Fruit fly (Drosophila melanogaster) whole organism: ENCODE results near the gene CG32718.

ENCODE experiments used
- Dll ChIP-seq: fragments of >200 bp; optimal IDR thresholded peaks from 2 replicates; lab custom pipeline; 2017
- pan ChIP-seq: fragments of >200 bp; optimal IDR thresholded peaks from 2 replicates; lab custom pipeline; 2017
- usp ChIP-seq: fragments of >200 bp; optimal IDR thresholded peaks from 2 replicates; lab custom pipeline; 2017; ENCODE audit warnings: missing biosample characterization, missing genetic modification characterization, mixed read lengths

DNA sequence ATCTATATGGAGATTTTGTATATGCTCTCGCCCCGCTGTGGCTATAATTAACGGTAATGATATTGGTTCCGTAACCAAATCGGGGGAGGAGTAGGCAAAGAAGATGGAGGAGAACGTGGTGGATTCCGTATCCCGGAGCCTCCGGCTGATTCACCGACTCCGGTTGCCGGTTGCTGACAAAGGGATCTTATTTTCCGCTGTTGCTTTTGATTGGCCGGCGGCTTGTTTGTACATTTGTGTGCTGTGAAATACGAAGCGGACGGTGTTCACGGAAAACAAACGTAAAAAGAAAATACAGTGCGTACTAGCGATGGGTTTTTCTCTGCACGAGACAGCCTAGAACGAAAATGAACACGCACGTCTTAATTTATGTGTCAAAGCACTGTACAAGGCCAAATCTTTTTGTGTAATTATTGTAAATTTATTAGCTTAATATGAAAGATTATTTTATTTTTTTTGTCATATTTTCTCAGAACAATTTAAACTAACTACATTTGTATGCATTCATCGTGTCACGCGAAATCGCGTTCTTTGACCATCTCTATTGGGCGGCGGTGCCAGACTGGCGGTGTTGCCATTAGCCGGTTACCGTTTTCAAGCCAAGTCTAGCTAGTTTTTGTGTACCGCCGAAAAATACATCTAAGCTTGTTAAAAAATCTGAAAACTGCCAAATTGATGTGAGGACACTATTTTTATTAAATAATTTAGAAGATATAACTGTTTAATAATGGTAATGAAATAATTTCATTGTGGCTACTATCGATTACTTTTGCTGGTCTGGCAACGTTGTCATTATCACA is 43.7 kb upstream of the CG32718 start, which contains the start of the genes Pdp and Rab39:
- TF ChIP-seq Dll (lab: Kevin White, UChicago) (no peak), pan (lab: Kevin White, UChicago) (no peak), usp (no peak)
